Fruit fly (Drosophila melanogaster) whole organism, embryonic: ENCODE data around the gene dao.

ENCODE experiments used
- Aef1 ChIP-seq: fragments of 200-800 bp; sonication (Bioruptor generic); IDR thresholded peaks from 3 replicates; pipeline ENCODE4 v1.3.6; 2022; ENCODE audit warnings: missing biosample characterization, missing genetic modification characterization
- BEAF-32 ChIP-seq: fragments of 200-800 bp; sonication (Bioruptor generic); optimal IDR thresholded peaks from 3 replicates; lab custom pipeline; 2017; ENCODE audit warnings: missing biosample characterization, missing genetic modification characterization, mild to moderate bottlenecking, moderate library complexity, missing genetic modification reagents
- C15 ChIP-seq: fragments of 200-800 bp; sonication (Bioruptor generic); IDR thresholded peaks from 3 replicates; pipeline ENCODE4 v1.3.6; 2022; ENCODE audit warnings: missing biosample characterization, missing genetic modification characterization
- CG10209 ChIP-seq: fragments of 200-800 bp; sonication (Bioruptor generic); optimal IDR thresholded peaks from 3 replicates; lab custom pipeline; 2017; ENCODE audit warnings: missing biosample characterization, mild to moderate bottlenecking, missing genetic modification characterization, missing genetic modification reagents
- CG10462 ChIP-seq: fragments of 200-800 bp; sonication (Bioruptor generic); optimal IDR thresholded peaks from 2 replicates; lab custom pipeline; 2016; ENCODE audit warnings: missing biosample characterization, missing genetic modification characterization
- CG11696 ChIP-seq: fragments of 200-800 bp; sonication (Bioruptor generic); IDR thresholded peaks from 2 replicates; pipeline ENCODE4 v1.3.6; 2022; ENCODE audit warnings: missing biosample characterization, missing genetic modification characterization
- CG12236 ChIP-seq: fragments of 200-800 bp; sonication (Bioruptor generic); optimal IDR thresholded peaks from 2 replicates; lab custom pipeline; 2016; ENCODE audit warnings: missing biosample characterization, missing genetic modification characterization
- CG14710 ChIP-seq: fragments of 200-800 bp; sonication (Bioruptor generic); optimal IDR thresholded peaks from 3 replicates; lab custom pipeline; 2019; ENCODE audit warnings: missing biosample characterization, mild to moderate bottlenecking, missing genetic modification characterization, moderate library complexity
- CG16779 ChIP-seq: fragments of 200-800 bp; sonication (Bioruptor generic); IDR thresholded peaks from 2 replicates; pipeline ENCODE4 v1.3.6; 2022; ENCODE audit warnings: missing biosample characterization, missing genetic modification characterization
- CG17612 ChIP-seq: fragments of 200-800 bp; sonication (Bioruptor generic); IDR thresholded peaks from 2 replicates; pipeline ENCODE4 v1.3.6; 2022; ENCODE audit warnings: missing biosample characterization, missing genetic modification characterization
- CG18262 ChIP-seq: fragments of 200-800 bp; optimal IDR thresholded peaks from 3 replicates; lab custom pipeline; 2019; ENCODE audit warnings: missing biosample characterization, mild to moderate bottlenecking, missing genetic modification characterization, moderate library complexity
- CG2199 ChIP-seq: fragments of 200-800 bp; sonication (Bioruptor generic); IDR thresholded peaks from 3 replicates; pipeline ENCODE4 v1.3.6; 2022; ENCODE audit warnings: missing biosample characterization, missing genetic modification characterization
- CG30020 ChIP-seq: fragments of 200-800 bp; optimal IDR thresholded peaks from 2 replicates; lab custom pipeline; 2019; ENCODE audit warnings: missing biosample characterization, mild to moderate bottlenecking, missing genetic modification characterization, moderate library complexity
- CG4282 ChIP-seq: fragments of 200-800 bp; sonication (Bioruptor generic); optimal IDR thresholded peaks from 2 replicates; lab custom pipeline; 2016; ENCODE audit warnings: missing biosample characterization, missing genetic modification characterization
- CG5953 ChIP-seq: fragments of 200-800 bp; sonication (Bioruptor generic); IDR thresholded peaks from 2 replicates; pipeline ENCODE4 v1.3.6; 2022; ENCODE audit warnings: missing biosample characterization, missing genetic modification characterization
- CG6175 ChIP-seq: fragments of 200-800 bp; sonication (Bioruptor generic); IDR thresholded peaks from 3 replicates; pipeline ENCODE4 v1.3.6; 2022; ENCODE audit warnings: missing biosample characterization, missing genetic modification characterization
- CG6689 ChIP-seq: fragments of 200-800 bp; sonication (Bioruptor generic); IDR thresholded peaks from 2 replicates; pipeline ENCODE4 v1.3.6; 2022; ENCODE audit warnings: missing biosample characterization, missing genetic modification characterization
- CG8089 ChIP-seq: fragments of 200-800 bp; sonication (Bioruptor generic); optimal IDR thresholded peaks from 3 replicates; lab custom pipeline; 2016; ENCODE audit warnings: missing biosample characterization, missing genetic modification characterization
- Doc3 ChIP-seq: fragments of 200-800 bp; sonication (Bioruptor generic); IDR thresholded peaks from 3 replicates; pipeline ENCODE4 v1.3.6; 2022; ENCODE audit warnings: missing biosample characterization, missing genetic modification characterization; ENCODE audit not compliant: partially characterized antibody
- E2f2 ChIP-seq: fragments of 200-800 bp; sonication (Bioruptor generic); IDR thresholded peaks from 2 replicates; pipeline ENCODE4 v1.3.6; 2022; ENCODE audit warnings: missing biosample characterization, missing genetic modification characterization
- Eip74EF ChIP-seq, 2 experiments: fragments of 200-800 bp in 1 of 2; fragments of >200 bp in 1 of 2; sonication (Bioruptor generic) in 1 of 2; optimal IDR thresholded peaks; 2 replicates each; lab custom pipeline; 2017 to 2019; ENCODE audit warnings: missing biosample characterization in 2 of 2, missing genetic modification characterization in 2 of 2, mild to moderate bottlenecking in 1 of 2, moderate library complexity in 1 of 2
- Fer1 ChIP-seq: fragments of 200-800 bp; sonication (Bioruptor generic); optimal IDR thresholded peaks from 2 replicates; lab custom pipeline; 2017; ENCODE audit warnings: missing biosample characterization, mild to moderate bottlenecking, missing genetic modification characterization
- Fer2 ChIP-seq: fragments of 200-800 bp; sonication (Bioruptor generic); optimal IDR thresholded peaks from 2 replicates; lab custom pipeline; 2018; ENCODE audit warnings: missing biosample characterization, mild to moderate bottlenecking, missing genetic modification characterization, moderate library complexity
- H2.0 ChIP-seq: fragments of 200-800 bp; sonication (Bioruptor generic); IDR thresholded peaks from 2 replicates; pipeline ENCODE4 v1.3.6; 2022; ENCODE audit warnings: missing biosample characterization, missing genetic modification characterization
- HLH3B ChIP-seq: fragments of 200-800 bp; sonication (Bioruptor generic); IDR thresholded peaks from 2 replicates; pipeline ENCODE4 v1.3.6; 2022; ENCODE audit warnings: missing biosample characterization, missing genetic modification characterization
- HLHmδ ChIP-seq: fragments of 200-800 bp; sonication (Bioruptor generic); optimal IDR thresholded peaks from 2 replicates; lab custom pipeline; 2018; ENCODE audit warnings: missing biosample characterization, mild to moderate bottlenecking, missing genetic modification characterization, moderate library complexity
- Lpt ChIP-seq: fragments of >200 bp; optimal IDR thresholded peaks from 2 replicates; lab custom pipeline; 2018; ENCODE audit warnings: missing biosample characterization, missing genetic modification characterization
- Mes4 ChIP-seq: fragments of 200-800 bp; sonication (Bioruptor generic); optimal IDR thresholded peaks from 2 replicates; lab custom pipeline; 2016; ENCODE audit warnings: missing biosample characterization, missing genetic modification characterization
- Opbp ChIP-seq: fragments of 200-800 bp; sonication (Bioruptor generic); IDR thresholded peaks from 3 replicates; pipeline ENCODE4 v1.3.6; 2022; ENCODE audit warnings: missing biosample characterization, missing genetic modification characterization; ENCODE audit not compliant: partially characterized antibody
- Sry-β ChIP-seq: fragments of 200-800 bp; sonication (Bioruptor generic); optimal IDR thresholded peaks from 2 replicates; lab custom pipeline; 2018; ENCODE audit warnings: missing biosample characterization, mild to moderate bottlenecking, missing genetic modification characterization, moderate library complexity
- Xrp1 ChIP-seq: fragments of 200-800 bp; sonication (Bioruptor generic); IDR thresholded peaks from 2 replicates; pipeline ENCODE4 v1.3.6; 2022; ENCODE audit warnings: missing biosample characterization, missing genetic modification characterization
- bab2 ChIP-seq: fragments of 200-800 bp; sonication (Bioruptor generic); optimal IDR thresholded peaks from 2 replicates; lab custom pipeline; 2016; ENCODE audit warnings: missing biosample characterization, missing genetic modification characterization
- br ChIP-seq: fragments of >200 bp; optimal IDR thresholded peaks from 2 replicates; lab custom pipeline; 2017
- fd64A ChIP-seq: fragments of 200-800 bp; sonication (Bioruptor generic); optimal IDR thresholded peaks from 3 replicates; lab custom pipeline; 2018; ENCODE audit warnings: missing biosample characterization, mild to moderate bottlenecking, missing genetic modification characterization
- gcm2 ChIP-seq: fragments of 200-800 bp; sonication (Bioruptor generic); optimal IDR thresholded peaks from 2 replicates; lab custom pipeline; 2016; ENCODE audit warnings: missing biosample characterization, missing genetic modification characterization
- gt ChIP-seq: fragments of 200-800 bp; sonication (Bioruptor generic); IDR thresholded peaks from 2 replicates; pipeline ENCODE4 v1.3.6; 2022; ENCODE audit warnings: missing biosample characterization, missing genetic modification characterization
- hb ChIP-seq: fragments of 200-800 bp; sonication (Bioruptor generic); IDR thresholded peaks from 3 replicates; pipeline ENCODE4 v1.3.6; 2022; ENCODE audit warnings: missing biosample characterization, missing genetic modification characterization; ENCODE audit not compliant: partially characterized antibody
- hkb ChIP-seq, 2 experiments: fragments of 200-800 bp in 1 of 2; fragments of >200 bp in 1 of 2; sonication (Bioruptor generic) in 1 of 2; IDR thresholded peaks in 1 of 2; optimal IDR thresholded peaks in 1 of 2; 2 replicates each; pipeline versions ENCODE4 v1.3.6 to Lab custom; 2017 to 2022; ENCODE audit warnings: missing biosample characterization in 1 of 2, missing genetic modification characterization in 1 of 2
- nmo ChIP-seq: fragments of 200-800 bp; sonication (Bioruptor generic); optimal IDR thresholded peaks from 2 replicates; lab custom pipeline; 2018; ENCODE audit warnings: missing biosample characterization, mild to moderate bottlenecking, missing genetic modification characterization, moderate library complexity
- oc ChIP-seq: fragments of 200-800 bp; sonication (Bioruptor generic); optimal IDR thresholded peaks from 2 replicates; lab custom pipeline; 2018; ENCODE audit warnings: missing biosample characterization, mild to moderate bottlenecking, missing genetic modification characterization, moderate library complexity
- org-1 ChIP-seq: fragments of 200-800 bp; sonication (Bioruptor generic); optimal IDR thresholded peaks from 2 replicates; lab custom pipeline; 2017; ENCODE audit warnings: missing biosample characterization, missing genetic modification characterization
- peb ChIP-seq: fragments of 200-800 bp; sonication (Bioruptor generic); IDR thresholded peaks from 2 replicates; pipeline ENCODE4 v1.3.6; 2022; ENCODE audit warnings: missing biosample characterization, missing genetic modification characterization
- row ChIP-seq: fragments of 200-800 bp; sonication (Bioruptor generic); IDR thresholded peaks from 3 replicates; pipeline ENCODE4 v1.3.6; 2022; ENCODE audit warnings: missing biosample characterization, missing genetic modification characterization
- sisA ChIP-seq: fragments of 200-800 bp; sonication (Bioruptor generic); IDR thresholded peaks from 2 replicates; pipeline ENCODE4 v1.3.6; 2022; ENCODE audit warnings: missing biosample characterization, missing genetic modification characterization
- sr ChIP-seq: fragments of 200-800 bp; sonication (Bioruptor generic); IDR thresholded peaks from 3 replicates; pipeline ENCODE4 v1.3.6; 2022; ENCODE audit warnings: missing biosample characterization, missing genetic modification characterization
- tll ChIP-seq, 2 experiments: fragments of 200-800 bp in 1 of 2; fragments of >200 bp in 1 of 2; sonication (Bioruptor generic) in 1 of 2; optimal IDR thresholded peaks; 2 replicates each; lab custom pipeline; 2017 to 2019; ENCODE audit warnings: missing biosample characterization in 2 of 2, missing genetic modification characterization in 2 of 2, mild to moderate bottlenecking in 1 of 2, moderate library complexity in 1 of 2
- ttk ChIP-seq: fragments of 200-800 bp; sonication (Bioruptor generic); IDR thresholded peaks from 2 replicates; pipeline ENCODE4 v2.1.2; 2022; ENCODE audit warnings: missing biosample characterization, missing genetic modification characterization
- wdn ChIP-seq: fragments of 200-800 bp; sonication (Bioruptor generic); IDR thresholded peaks from 2 replicates; pipeline ENCODE4 v1.3.6; 2022; ENCODE audit warnings: missing biosample characterization, missing genetic modification characterization
- z ChIP-seq: fragments of 200-800 bp; sonication (Bioruptor generic); IDR thresholded peaks from 3 replicates; pipeline ENCODE4 v1.3.6; 2022; ENCODE audit warnings: missing biosample characterization, missing genetic modification characterization

dao gene

dm6 chr2L:15248163-15249005 lies at the start of gene dao (continued):
- TF ChIP-seq E2f2 (peak; percentile 90), wdn (GFP tag; lab: Robert Waterston, UW) (0 out of 2 replicates have a peak, but pooled peaks have one; percentile 20), z (no peak), Mes4 (no peak), br (lab: Kevin White, UChicago) (no peak), sisA (GFP tag; lab: Robert Waterston, UW) (peak; percentile 47), CG11696 (GFP tag; lab: Robert Waterston, UW) (0 out of 2 replicates have a peak, but pooled peaks have one; percentile 29), Eip74EF (GFP tag; optimal IDR thresholded peaks at IDR 0.05; lab: Kevin White, UChicago) (no peak), row (GFP tag; lab: Robert Waterston, UW) (peak; percentile 80), CG2199 (peak; percentile 33; the same call in 1 of the 3 replicates), Aef1 (GFP tag; lab: Robert Waterston, UW) (peak; percentile 65), Fer2 (tag; lab: Kevin White, UChicago) (peak; percentile 10), gcm2 (GFP tag; lab: Kevin White, UChicago) (no peak), Xrp1 (GFP tag; lab: Robert Waterston, UW) (peak; percentile 24; the same call in 1 of the 2 replicates), CG6175 (GFP tag; lab: Robert Waterston, UW) (no peak), hkb (optimal IDR thresholded peaks at IDR 0.05; lab: Kevin White, UChicago) (no peak), hkb (GFP tag; IDR thresholded peaks at IDR 0.05; lab: Robert Waterston, UW) (no peak), sr (GFP tag; lab: Robert Waterston, UW) (no peak), HLH3B (GFP tag; lab: Robert Waterston, UW) (peak; percentile 23; the same call in 1 of the 2 replicates), Lpt (GFP tag; lab: Kevin White, UChicago) (no peak), Opbp (peak; percentile 85), H2.0 (GFP tag; lab: Robert Waterston, UW) (peak; percentile 36; the same call in 1 of the 2 replicates), ttk (GFP tag; lab: Robert Waterston, UW) (peak; percentile 47; the same call in 1 of the 2 replicates), C15 (no peak), fd64A (GFP tag; lab: Kevin White, UChicago) (no peak), CG14710 (tag; lab: Kevin White, UChicago) (peak; percentile 51), CG18262 (tag; lab: Kevin White, UChicago) (peak; percentile 46), CG10209 (GFP tag; lab: Kevin White, UChicago) (peak; percentile 16), BEAF-32 (GFP tag; lab: Kevin White, UChicago) (peak; percentile 81), CG8089 (no peak), nmo (GFP tag; lab: Kevin White, UChicago) (peak; percentile 72), HLHmδ (GFP tag; lab: Kevin White, UChicago) (no peak), CG10462 (peak; percentile 58), bab2 (GFP tag; lab: Kevin White, UChicago) (peak; percentile 44), gt (GFP tag; lab: Robert Waterston, UW) (no peak), org-1 (no peak), tll (GFP tag; optimal IDR thresholded peaks at IDR 0.05; lab: Kevin White, UChicago) (no peak), CG12236 (GFP tag; lab: Kevin White, UChicago) (no peak), Sry-β (GFP tag; lab: Kevin White, UChicago) (peak; percentile 46), peb (GFP tag; lab: Robert Waterston, UW) (no peak), Doc3 (GFP tag; lab: Robert Waterston, UW) (peak; percentile 73), Fer1 (GFP tag; lab: Kevin White, UChicago) (no peak), CG30020 (tag; lab: Kevin White, UChicago) (peak; percentile 24), CG5953 (GFP tag; lab: Robert Waterston, UW) (no peak), CG6689 (0 out of 2 replicates have a peak, but pooled peaks have one; percentile 34), CG16779 (GFP tag; lab: Robert Waterston, UW) (0 out of 2 replicates have a peak, but pooled peaks have one; percentile 2), CG17612 (GFP tag; lab: Robert Waterston, UW) (no peak), hb (GFP tag; lab: Robert Waterston, UW) (peak; percentile 74), CG4282 (GFP tag; lab: Kevin White, UChicago) (no peak), oc (tag; lab: Kevin White, UChicago) (no peak)
